Worm (Caenorhabditis elegans) whole organism, mixed stage, embryonic: Measurements from ENCODE around the gene D1053.2.

Experiments used
- M03D4.4 ChIP-seq: sonication (generic microtip); optimal IDR thresholded peaks from 2 replicates; lab custom pipeline; 2017; ENCODE audit warnings: mild to moderate bottlenecking, missing genetic modification characterization, missing compliant biosample characterization
- bed-3 ChIP-seq: fragments of 200-800 bp; sonication (Bioruptor generic); optimal IDR thresholded peaks from 3 replicates; lab custom pipeline; 2018; ENCODE audit warnings: mild to moderate bottlenecking, missing genetic modification characterization, moderate library complexity, missing compliant biosample characterization
- blmp-1 ChIP-seq: fragments of 150-350 bp; optimal IDR thresholded peaks from 2 replicates; lab custom pipeline; 2014; ENCODE audit warnings: missing biosample characterization, missing genetic modification characterization
- ceh-39 ChIP-seq: fragments of 150-350 bp; optimal IDR thresholded peaks from 2 replicates; lab custom pipeline; 2014; ENCODE audit warnings: missing biosample characterization, missing genetic modification characterization
- ceh-43 ChIP-seq: fragments of 200-800 bp; sonication (Bioruptor generic); optimal IDR thresholded peaks from 2 replicates; lab custom pipeline; 2018; ENCODE audit warnings: mild to moderate bottlenecking, missing genetic modification characterization, moderate library complexity, missing compliant biosample characterization
- ces-1 ChIP-seq: fragments of 150-350 bp; optimal IDR thresholded peaks from 2 replicates; lab custom pipeline; 2014; ENCODE audit warnings: missing biosample characterization, missing genetic modification reagents, missing genetic modification characterization
- cnd-1 ChIP-seq: fragments of 200-800 bp; sonication (Bioruptor generic); optimal IDR thresholded peaks from 2 replicates; lab custom pipeline; 2018; ENCODE audit warnings: mild to moderate bottlenecking, missing genetic modification characterization, missing compliant biosample characterization
- elt-1 ChIP-seq: sonication (generic microtip); optimal IDR thresholded peaks from 2 replicates; lab custom pipeline; 2017; ENCODE audit warnings: missing genetic modification characterization, mild to moderate bottlenecking, missing compliant biosample characterization, antibody characterized with exemption, moderate library complexity, borderline replicate concordance; ENCODE audit not compliant: insufficient read depth
- elt-3 ChIP-seq: fragments of 150-350 bp; optimal IDR thresholded peaks from 2 replicates; lab custom pipeline; 2014; ENCODE audit warnings: missing biosample characterization, missing genetic modification characterization
- flh-1 ChIP-seq: fragments of 200-800 bp; sonication (Bioruptor generic); optimal IDR thresholded peaks from 2 replicates; lab custom pipeline; 2018; ENCODE audit warnings: mild to moderate bottlenecking, missing genetic modification characterization, moderate library complexity, missing compliant biosample characterization
- ham-2 ChIP-seq: fragments of 200-800 bp; sonication (Bioruptor generic); optimal IDR thresholded peaks from 2 replicates; lab custom pipeline; 2018; ENCODE audit warnings: mild to moderate bottlenecking, missing genetic modification characterization, missing compliant biosample characterization
- hlh-1 ChIP-seq: fragments of 150-350 bp; optimal IDR thresholded peaks from 2 replicates; lab custom pipeline; 2014; ENCODE audit warnings: missing biosample characterization, missing genetic modification reagents, missing genetic modification characterization
- lin-32 ChIP-seq: fragments of 200-800 bp; sonication (Bioruptor generic); optimal IDR thresholded peaks from 2 replicates; lab custom pipeline; 2018; ENCODE audit warnings: mild to moderate bottlenecking, missing genetic modification characterization, missing compliant biosample characterization
- lsy-2 ChIP-seq: fragments of 150-350 bp; optimal IDR thresholded peaks from 2 replicates; lab custom pipeline; 2014; ENCODE audit warnings: missing biosample characterization, missing genetic modification characterization
- mab-5 ChIP-seq: fragments of 150-350 bp; optimal IDR thresholded peaks from 2 replicates; lab custom pipeline; 2014; ENCODE audit warnings: missing biosample characterization, missing genetic modification characterization
- mep-1 ChIP-seq: fragments of 150-350 bp; optimal IDR thresholded peaks from 2 replicates; lab custom pipeline; 2017; ENCODE audit warnings: missing biosample characterization, missing genetic modification reagents, missing genetic modification characterization, inconsistent platforms
- mls-2 ChIP-seq: sonication (generic microtip); optimal IDR thresholded peaks from 2 replicates; lab custom pipeline; 2016; ENCODE audit warnings: mild to moderate bottlenecking, missing genetic modification characterization, moderate library complexity, missing compliant biosample characterization
- nhr-12 ChIP-seq: fragments of 150-350 bp; optimal IDR thresholded peaks from 2 replicates; lab custom pipeline; 2014; ENCODE audit warnings: missing biosample characterization, missing genetic modification characterization
- nhr-237 ChIP-seq: fragments of 150-350 bp; optimal IDR thresholded peaks from 2 replicates; lab custom pipeline; 2014; ENCODE audit warnings: missing biosample characterization, missing genetic modification characterization
- nhr-28 ChIP-seq: fragments of 150-350 bp; optimal IDR thresholded peaks from 2 replicates; lab custom pipeline; 2014; ENCODE audit warnings: missing biosample characterization, missing genetic modification characterization
- pha-4 ChIP-seq: fragments of 150-350 bp; optimal IDR thresholded peaks from 2 replicates; lab custom pipeline; 2018; ENCODE audit warnings: missing biosample characterization, missing genetic modification reagents, missing genetic modification characterization
- sem-2 ChIP-seq: fragments of 200-800 bp; sonication (Bioruptor generic); optimal IDR thresholded peaks from 2 replicates; lab custom pipeline; 2018; ENCODE audit warnings: mild to moderate bottlenecking, missing genetic modification characterization, missing compliant biosample characterization
- snpc-4 ChIP-seq: fragments of 150-350 bp; optimal IDR thresholded peaks from 2 replicates; lab custom pipeline; 2014; ENCODE audit warnings: missing biosample characterization, missing genetic modification characterization
- tbx-8 ChIP-seq: fragments of 200-800 bp; sonication (Bioruptor generic); optimal IDR thresholded peaks from 2 replicates; lab custom pipeline; 2018; ENCODE audit warnings: mild to moderate bottlenecking, missing genetic modification characterization, moderate library complexity, missing compliant biosample characterization
- unc-120 ChIP-seq: sonication (generic microtip); optimal IDR thresholded peaks from 2 replicates; lab custom pipeline; 2017; ENCODE audit warnings: missing genetic modification characterization, missing compliant biosample characterization; ENCODE audit not compliant: poor library complexity, severe bottlenecking
- unc-39 ChIP-seq: fragments of 150-350 bp; optimal IDR thresholded peaks from 2 replicates; lab custom pipeline; 2014; ENCODE audit warnings: missing biosample characterization, missing genetic modification characterization
- unc-62 ChIP-seq: fragments of 150-350 bp; optimal IDR thresholded peaks from 2 replicates; lab custom pipeline; 2014; ENCODE audit warnings: missing biosample characterization, missing genetic modification reagents, missing genetic modification characterization
- zip-8 ChIP-seq: fragments of 150-350 bp; optimal IDR thresholded peaks from 2 replicates; lab custom pipeline; 2014; ENCODE audit warnings: missing biosample characterization, missing genetic modification characterization
- ztf-11 ChIP-seq: fragments of 150-350 bp; optimal IDR thresholded peaks from 2 replicates; lab custom pipeline; 2014; ENCODE audit warnings: missing biosample characterization, missing genetic modification characterization

Gene D1053.2

ce11 chrX:11737053-11737452 is 9.1 kb downstream of the D1053.2 start, which contains the start of gene D1053.3:
Gene D1053.3, minus strand, starts transcription at chrX:11737153.
- TF ChIP-seq snpc-4 (no peak), mls-2 (tag; lab: Kevin White, UChicago) (no peak), zip-8 (tag; lab: Kevin White, UChicago) (no peak), unc-39 (tag; lab: Kevin White, UChicago) (no peak), M03D4.4 (tag; lab: Kevin White, UChicago) (no peak), unc-62 (no peak), ceh-39 (tag; lab: Kevin White, UChicago) (no peak), ztf-11 (tag; lab: Kevin White, UChicago) (no peak), nhr-12 (tag; lab: Kevin White, UChicago) (no peak), mab-5 (tag; lab: Kevin White, UChicago) (no peak), blmp-1 (tag; lab: Kevin White, UChicago) (no peak)

ce11 chrX:11738602-11739100 is 10.7 kb downstream of the D1053.2 start, which contains the start of gene nspa-9:
Gene nspa-9, plus strand, starts transcription at chrX:11739050.
- TF ChIP-seq mep-1 (tag; lab: Kevin White, UChicago) (no peak), elt-1 (no peak), ztf-11 (tag; lab: Kevin White, UChicago) (no peak), bed-3 (GFP tag; lab: Kevin White, UChicago) (no peak), flh-1 (GFP tag; lab: Kevin White, UChicago) (no peak), elt-3 (tag; lab: Kevin White, UChicago) (no peak), blmp-1 (tag; lab: Kevin White, UChicago) (no peak)

- TF ChIP-seq lin-32 (GFP tag; lab: Kevin White, UChicago): no peak
- no peak for TF ChIP-seq hlh-1 (tag; lab: Kevin White, UChicago)
- TF ChIP-seq cnd-1 (tag; lab: Kevin White, UChicago): no peak
- peak; percentile 78 for TF ChIP-seq ces-1 (GFP tag; lab: Kevin White, UChicago)
- TF ChIP-seq, all 35 proteins: peak for 1
These were observed 15.8 kb downstream of the D1053.2 start for ce11 chrX:11743723-11744122.

ce11 chrX:11745821-11746485 is 18.0 kb downstream of the D1053.2 start, which contains the start of gene C40H5.2:
Gene C40H5.2, plus strand, starts transcription at chrX:11746076.
- no peak for TF ChIP-seq flh-1 (GFP tag; lab: Kevin White, UChicago)
- TF ChIP-seq mep-1 (tag; lab: Kevin White, UChicago): no peak
- peak; percentile 15 for TF ChIP-seq ces-1 (GFP tag; lab: Kevin White, UChicago)

ce11 chrX:11752289-11752688 is 24.3 kb downstream of the D1053.2 start:
- TF ChIP-seq M03D4.4 (tag; lab: Kevin White, UChicago) (no peak), ham-2 (no peak), flh-1 (GFP tag; lab: Kevin White, UChicago) (no peak), blmp-1 (tag; lab: Kevin White, UChicago) (no peak), ceh-43 (GFP tag; lab: Kevin White, UChicago) (no peak), hlh-1 (tag; lab: Kevin White, UChicago) (no peak), lin-32 (GFP tag; lab: Kevin White, UChicago) (no peak), unc-62 (no peak), tbx-8 (GFP tag; lab: Kevin White, UChicago) (no peak), unc-120 (tag; lab: Kevin White, UChicago) (no peak), pha-4 (no peak)

- TF ChIP-seq unc-120 (tag; lab: Kevin White, UChicago): no peak
- TF ChIP-seq nhr-237 (tag; lab: Kevin White, UChicago): no peak
- no peak for TF ChIP-seq sem-2 (GFP tag; lab: Kevin White, UChicago)
- TF ChIP-seq elt-3 (tag; lab: Kevin White, UChicago): no peak
- TF ChIP-seq ces-1 (GFP tag; lab: Kevin White, UChicago): no peak
- TF ChIP-seq M03D4.4 (tag; lab: Kevin White, UChicago): no peak
- no peak for TF ChIP-seq lin-32 (GFP tag; lab: Kevin White, UChicago)
- no peak for TF ChIP-seq pha-4
- TF ChIP-seq blmp-1 (tag; lab: Kevin White, UChicago): no peak
- TF ChIP-seq lsy-2 (tag; lab: Kevin White, UChicago): no peak
- TF ChIP-seq nhr-28 (tag; lab: Kevin White, UChicago): no peak
These were observed 25.2 kb downstream of the D1053.2 start for ce11 chrX:11753155-11753554.
